Worm (Caenorhabditis elegans): Measurements from ENCODE around the gene usp-14.

The usp-14 gene

ce11 chrII:14502997-14503396, 14.5 kb upstream of the usp-14 start, which contains the start of gene K10H10.6:
K10H10.6 (plus strand) TSS chrII:14503297.
- no peak for TF ChIP-seq elt-3 (tag; optimal IDR thresholded peaks at IDR 0.05)
- TF ChIP-seq elt-1 (tag; optimal IDR thresholded peaks at IDR 0.05): no peak

- no peak for TF ChIP-seq elt-3 (tag; optimal IDR thresholded peaks at IDR 0.05)
Measured at ce11 chrII:14501447-14501846, 13.0 kb upstream of the usp-14 start, which contains the start of gene K10H10.5. K10H10.5 (plus strand) TSS chrII:14501747.

ce11 chrII:14500122-14500521, 11.6 kb upstream of the usp-14 start, which contains the start of gene K10H10.4:
K10H10.4 (plus strand) TSS chrII:14500422.
- TF ChIP-seq F13H6.1 (tag; optimal IDR thresholded peaks at IDR 0.05): no peak
- TF ChIP-seq peb-1 (tag; optimal IDR thresholded peaks at IDR 0.05): no peak

- TF ChIP-seq fos-1 (tag; optimal IDR thresholded peaks at IDR 0.05) (no peak), sma-9 (GFP tag; optimal IDR thresholded peaks at IDR 0.05) (peak; percentile 57), sma-9 (tag; optimal IDR thresholded peaks at IDR 0.05) (no peak), nhr-129 (tag; optimal IDR thresholded peaks at IDR 0.05) (peak; percentile 29)
Measured at ce11 chrII:14497848-14498247, 9.4 kb upstream of the usp-14 start, which contains the start of gene dhs-8. dhs-8 (plus strand) TSS chrII:14498026.

ce11 chrII:14496809-14497208, 8.3 kb upstream of the usp-14 start:
- no peak for TF ChIP-seq alr-1 (tag; optimal IDR thresholded peaks at IDR 0.05)
- no peak for TF ChIP-seq nhr-237 (tag; optimal IDR thresholded peaks at IDR 0.05)
- TF ChIP-seq mdl-1 (tag; optimal IDR thresholded peaks at IDR 0.05): peak in 1 of 2 experiments; percentile 60
- peak; percentile 54 for TF ChIP-seq blmp-1 (tag; optimal IDR thresholded peaks at IDR 0.05; ENCODE audit: insufficient read depth)
- TF ChIP-seq crh-2 (tag; optimal IDR thresholded peaks at IDR 0.05): peak; percentile 88
- TF ChIP-seq ama-1 (optimal IDR thresholded peaks at IDR 0.05): no peak
- peak; percentile 53 for TF ChIP-seq nhr-23 (tag; optimal IDR thresholded peaks at IDR 0.05)
- TF ChIP-seq ceh-16 (tag; optimal IDR thresholded peaks at IDR 0.05): peak; percentile 72
- TF ChIP-seq unc-55 (GFP tag; optimal IDR thresholded peaks at IDR 0.05): peak; percentile 66
- TF ChIP-seq lin-11 (tag; optimal IDR thresholded peaks at IDR 0.05): peak; percentile 46
- peak; percentile 54 for TF ChIP-seq egl-27 (tag; optimal IDR thresholded peaks at IDR 0.05)
- TF ChIP-seq nhr-12 (tag; optimal IDR thresholded peaks at IDR 0.05): no peak
- TF ChIP-seq gmeb-1 (tag; optimal IDR thresholded peaks at IDR 0.05): peak; percentile 72
- TF ChIP-seq nhr-6 (tag; optimal IDR thresholded peaks at IDR 0.05): no peak
- peak; percentile 62 for TF ChIP-seq Y55F3AM.14 (GFP tag; optimal IDR thresholded peaks at IDR 0.05)
- peak; percentile 74 for TF ChIP-seq fos-1 (tag; optimal IDR thresholded peaks at IDR 0.05)
- peak; percentile 81 for TF ChIP-seq snpc-4 (tag; optimal IDR thresholded peaks at IDR 0.05)
- TF ChIP-seq mab-5 (tag; optimal IDR thresholded peaks at IDR 0.05): no peak
- no peak for TF ChIP-seq aly-2 (tag; optimal IDR thresholded peaks at IDR 0.05)
- TF ChIP-seq peb-1 (tag; optimal IDR thresholded peaks at IDR 0.05): no peak
- peak; percentile 64 for TF ChIP-seq nhr-25 (tag; optimal IDR thresholded peaks at IDR 0.05)
- peak; percentile 78 for TF ChIP-seq sma-9 (GFP tag; optimal IDR thresholded peaks at IDR 0.05)
- no peak for TF ChIP-seq sma-9 (tag; optimal IDR thresholded peaks at IDR 0.05)
- no peak for TF ChIP-seq dmd-4 (tag; optimal IDR thresholded peaks at IDR 0.05)
- peak; percentile 91 for TF ChIP-seq sma-3 (GFP tag; optimal IDR thresholded peaks at IDR 0.05)
- peak; percentile 70 for TF ChIP-seq F13H6.1 (tag; optimal IDR thresholded peaks at IDR 0.05)
- TF ChIP-seq elt-1 (tag; optimal IDR thresholded peaks at IDR 0.05): no peak
- no peak for TF ChIP-seq unc-62 (GFP tag; optimal IDR thresholded peaks at IDR 0.05)
- peak; percentile 76 for TF ChIP-seq lin-13 (GFP tag; optimal IDR thresholded peaks at IDR 0.05)
- peak; percentile 84 for TF ChIP-seq nhr-77 (tag; optimal IDR thresholded peaks at IDR 0.05)
- TF ChIP-seq nhr-10 (tag; optimal IDR thresholded peaks at IDR 0.05): no peak
- TF ChIP-seq ztf-1 (GFP tag; conservative IDR thresholded peaks at IDR 0.05): no peak
- peak; percentile 14 for TF ChIP-seq skn-1 (tag; optimal IDR thresholded peaks at IDR 0.05)
- no peak for TF ChIP-seq elt-3 (tag; optimal IDR thresholded peaks at IDR 0.05)
- TF ChIP-seq lin-39 (tag; optimal IDR thresholded peaks at IDR 0.05): no peak
- TF ChIP-seq ZK546.5 (tag; optimal IDR thresholded peaks at IDR 0.05): no peak
- TF ChIP-seq ztf-11 (tag; optimal IDR thresholded peaks at IDR 0.05): no peak
- TF ChIP-seq mbf-1 (tag; optimal IDR thresholded peaks at IDR 0.05): peak; percentile 21
- TF ChIP-seq lsy-2 (tag; optimal IDR thresholded peaks at IDR 0.05): peak; percentile 62 to 72
- no peak for TF ChIP-seq nhr-11 (tag; optimal IDR thresholded peaks at IDR 0.05)
- TF ChIP-seq C34F6.9 (tag; optimal IDR thresholded peaks at IDR 0.05): peak; percentile 61
- peak; percentile 93 for TF ChIP-seq nhr-21 (tag; optimal IDR thresholded peaks at IDR 0.05)
- TF ChIP-seq unc-39 (tag; optimal IDR thresholded peaks at IDR 0.05): no peak
- TF ChIP-seq zag-1 (tag; optimal IDR thresholded peaks at IDR 0.05): no peak
- no peak for TF ChIP-seq sem-4 (tag; optimal IDR thresholded peaks at IDR 0.05)

Data from whole organism, L2 larva.